Worm (Caenorhabditis elegans) whole organism, L2 larva: ENCODE results near the gene srxa-12.

Experiments
- C34F6.9 ChIP-seq: fragments of 150-350 bp; optimal IDR thresholded peaks from 2 replicates; lab custom pipeline; 2014; ENCODE audit warnings: missing biosample characterization, missing genetic modification characterization
- F13H6.1 ChIP-seq: sonication (generic microtip); optimal IDR thresholded peaks from 2 replicates; lab custom pipeline; 2016; ENCODE audit warnings: missing genetic modification characterization, missing compliant biosample characterization
- ama-1 ChIP-seq: fragments of 150-350 bp; optimal IDR thresholded peaks from 2 replicates; lab custom pipeline; 2018; ENCODE audit warnings: inconsistent platforms
- blmp-1 ChIP-seq: sonication (generic microtip); optimal IDR thresholded peaks from 2 replicates; lab custom pipeline; 2017; ENCODE audit warnings: missing genetic modification characterization, mild to moderate bottlenecking, missing compliant biosample characterization, antibody characterized with exemption, moderate library complexity; ENCODE audit not compliant: insufficient read depth
- crh-2 ChIP-seq: sonication (generic microtip); optimal IDR thresholded peaks from 2 replicates; lab custom pipeline; 2017; ENCODE audit warnings: missing biosample characterization, missing genetic modification characterization
- egl-27 ChIP-seq: sonication (generic microtip); optimal IDR thresholded peaks from 3 replicates; lab custom pipeline; 2017; ENCODE audit warnings: missing biosample characterization, missing genetic modification reagents, missing genetic modification characterization
- gmeb-1 ChIP-seq: fragments of 150-350 bp; optimal IDR thresholded peaks from 2 replicates; lab custom pipeline; 2014; ENCODE audit warnings: missing biosample characterization, missing genetic modification characterization
- lin-11 ChIP-seq: fragments of 150-350 bp; sonication (generic microtip); optimal IDR thresholded peaks from 2 replicates; lab custom pipeline; 2014; ENCODE audit warnings: missing biosample characterization, missing genetic modification characterization, inconsistent platforms, mixed read lengths
- lin-13 ChIP-seq: fragments of 150-350 bp; optimal IDR thresholded peaks from 2 replicates; lab custom pipeline; 2014; ENCODE audit warnings: missing biosample characterization, missing genetic modification reagents, missing genetic modification characterization
- lin-39 ChIP-seq: fragments of 150-350 bp; optimal IDR thresholded peaks from 2 replicates; lab custom pipeline; 2014; ENCODE audit warnings: missing biosample characterization, missing genetic modification reagents, missing genetic modification characterization
- lsy-2 ChIP-seq, 2 experiments: fragments of 150-350 bp in 1 of 2; sonication (generic microtip) in 1 of 2; optimal IDR thresholded peaks; 2 replicates each; lab custom pipeline; 2014 to 2017; ENCODE audit warnings: missing biosample characterization in 2 of 2, missing genetic modification characterization in 2 of 2
- mab-5 ChIP-seq: fragments of 150-350 bp; optimal IDR thresholded peaks from 2 replicates; lab custom pipeline; 2014; ENCODE audit warnings: missing biosample characterization, missing genetic modification characterization
- mbf-1 ChIP-seq: sonication (generic microtip); optimal IDR thresholded peaks from 2 replicates; lab custom pipeline; 2017; ENCODE audit warnings: missing biosample characterization, missing genetic modification characterization
- mdl-1 ChIP-seq, 2 experiments: fragments of 150-350 bp in 1 of 2; sonication (generic microtip) in 1 of 2; optimal IDR thresholded peaks; 2 replicates each; lab custom pipeline; 2017; ENCODE audit warnings: missing biosample characterization in 2 of 2, missing genetic modification characterization in 2 of 2
- nhr-129 ChIP-seq: fragments of 150-350 bp; optimal IDR thresholded peaks from 2 replicates; lab custom pipeline; 2014; ENCODE audit warnings: missing biosample characterization, missing genetic modification characterization
- nhr-25 ChIP-seq: fragments of 150-350 bp; sonication (generic microtip); optimal IDR thresholded peaks from 3 replicates; lab custom pipeline; 2014; ENCODE audit warnings: missing biosample characterization, missing genetic modification characterization
- peb-1 ChIP-seq: fragments of 150-350 bp; optimal IDR thresholded peaks from 2 replicates; lab custom pipeline; 2014; ENCODE audit warnings: missing biosample characterization, missing genetic modification characterization
- sem-4 ChIP-seq: fragments of 150-350 bp; optimal IDR thresholded peaks from 2 replicates; lab custom pipeline; 2014; ENCODE audit warnings: missing biosample characterization, missing genetic modification reagents, missing genetic modification characterization
- sma-3 ChIP-seq: sonication (generic microtip); optimal IDR thresholded peaks from 2 replicates; lab custom pipeline; 2016; ENCODE audit warnings: missing genetic modification reagents, missing genetic modification characterization, missing compliant biosample characterization
- sma-9 ChIP-seq, 2 experiments: fragments of 150-350 bp in 1 of 2; sonication (generic microtip) in 1 of 2; optimal IDR thresholded peaks; 2 replicates each; lab custom pipeline; 2014 to 2016; ENCODE audit warnings: missing genetic modification characterization in 2 of 2, mild to moderate bottlenecking in 1 of 2, missing biosample characterization in 1 of 2, missing compliant biosample characterization in 1 of 2, missing genetic modification reagents in 1 of 2, moderate library complexity in 1 of 2
- snpc-4 ChIP-seq: fragments of 150-350 bp; optimal IDR thresholded peaks from 2 replicates; lab custom pipeline; 2014; ENCODE audit warnings: missing biosample characterization, missing genetic modification characterization
- unc-55 ChIP-seq: fragments of 150-350 bp; sonication (generic microtip); optimal IDR thresholded peaks from 3 replicates; lab custom pipeline; 2014; ENCODE audit warnings: missing biosample characterization, missing genetic modification reagents, missing genetic modification characterization
- ztf-11 ChIP-seq: sonication (generic microtip); optimal IDR thresholded peaks from 2 replicates; lab custom pipeline; 2017; ENCODE audit warnings: missing biosample characterization, missing genetic modification characterization
- ztf-4 ChIP-seq: fragments of 150-350 bp; optimal IDR thresholded peaks from 2 replicates; lab custom pipeline; 2014; ENCODE audit warnings: missing biosample characterization, missing genetic modification characterization

Gene srxa-12

ce11 chrV:13961927-13962419 lies 35.5 kb downstream of the srxa-12 start, which contains the start of the genes algn-13 and R10D12.13:
TSS of gene algn-13 (minus strand) at chrV:13961977.
TSS of gene R10D12.13 (plus strand) at chrV:13962417.
- TF ChIP-seq mbf-1 (tag; lab: Kevin White, UChicago) = no peak
- peak; percentile 55 for TF ChIP-seq nhr-129 (tag; lab: Kevin White, UChicago)
- TF ChIP-seq sma-3 (GFP tag; lab: Kevin White, UChicago) = peak; percentile 48
- no peak for TF ChIP-seq mdl-1 (tag; optimal IDR thresholded peaks at IDR 0.05; lab: Kevin White, UChicago)
- TF ChIP-seq ztf-4 (tag; lab: Kevin White, UChicago) = peak; percentile 2
- peak; percentile 74 for TF ChIP-seq gmeb-1 (tag; lab: Kevin White, UChicago)
- TF ChIP-seq unc-55 = peak; percentile 78
- no peak for TF ChIP-seq ama-1 (lab: Kevin White, UChicago)
- peak; percentile 43 for TF ChIP-seq nhr-25 (tag; lab: Kevin White, UChicago)
- no peak for TF ChIP-seq peb-1 (tag; lab: Kevin White, UChicago)
- TF ChIP-seq F13H6.1 = peak; percentile 64
- TF ChIP-seq lin-39 (tag; lab: Kevin White, UChicago) = no peak
- TF ChIP-seq C34F6.9 (tag; lab: Kevin White, UChicago) = peak; percentile 37
- peak; percentile 60 for TF ChIP-seq lin-11
- TF ChIP-seq crh-2 (tag; lab: Kevin White, UChicago) = no peak
- TF ChIP-seq lsy-2 (tag; optimal IDR thresholded peaks at IDR 0.05; lab: Kevin White, UChicago) = peak in 1 of 2 experiments; percentile 70
- TF ChIP-seq snpc-4 (tag; lab: Kevin White, UChicago) = peak; percentile 30
- TF ChIP-seq sma-9 (GFP tag; optimal IDR thresholded peaks at IDR 0.05; lab: Kevin White, UChicago) = peak; percentile 70
- TF ChIP-seq sma-9 (tag; optimal IDR thresholded peaks at IDR 0.05; lab: Kevin White, UChicago) = no peak
- TF ChIP-seq lin-13 (GFP tag; lab: Kevin White, UChicago) = peak; percentile 52
- peak; percentile 70 for TF ChIP-seq sem-4 (tag; lab: Kevin White, UChicago)
- TF ChIP-seq egl-27 (tag; lab: Kevin White, UChicago) = no peak
- TF ChIP-seq mab-5 (tag; lab: Kevin White, UChicago) = peak; percentile 56
- no peak for TF ChIP-seq ztf-11

DNA sequence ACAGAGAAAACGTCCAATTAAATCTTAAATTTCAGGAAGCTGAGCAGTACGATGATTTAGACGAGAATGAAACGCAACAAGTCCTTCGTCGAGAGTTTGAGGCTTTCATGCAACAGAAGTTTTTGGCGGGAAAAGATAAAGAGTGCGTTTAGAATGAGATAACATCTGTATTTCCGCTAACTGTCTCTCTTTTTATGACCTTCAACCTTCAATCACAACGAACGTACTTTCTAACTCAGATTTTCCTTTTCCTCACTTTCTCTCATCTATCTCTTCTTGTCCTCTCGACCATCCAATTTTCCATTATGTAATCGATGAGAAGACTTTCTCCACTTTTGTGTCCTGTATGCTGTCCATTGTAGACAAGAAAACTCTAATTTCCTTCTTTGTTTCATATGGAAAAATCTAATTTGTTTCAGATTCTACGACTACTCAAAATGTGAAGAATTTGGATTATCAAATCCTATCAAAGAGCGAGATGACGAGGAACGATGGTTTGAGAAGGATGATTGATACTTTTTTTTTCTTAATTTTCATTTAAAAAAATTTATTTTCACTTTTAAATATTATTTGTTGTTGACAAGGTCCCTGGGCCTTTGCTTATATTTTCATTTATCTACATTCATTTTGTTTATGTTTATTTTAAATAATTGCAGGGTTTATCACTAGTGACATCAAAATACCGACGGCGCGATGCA lies 36.9 kb downstream of the srxa-12 start, which contains the start of gene sao-1:
Gene sao-1 (plus strand): TSS at position 648 of the 698 bp plus-strand sequence.
- TF ChIP-seq mbf-1 (tag; lab: Kevin White, UChicago) = no peak
- TF ChIP-seq blmp-1 (tag; lab: Kevin White, UChicago) = peak; percentile 98
- no peak for TF ChIP-seq C34F6.9 (tag; lab: Kevin White, UChicago)
- peak; percentile 13 for TF ChIP-seq sma-9 (GFP tag; optimal IDR thresholded peaks at IDR 0.05; lab: Kevin White, UChicago)
- TF ChIP-seq sma-9 (tag; optimal IDR thresholded peaks at IDR 0.05; lab: Kevin White, UChicago) = no peak
